Worm (Caenorhabditis elegans) whole organism, L2 larva: ENCODE data around the gene npr-20.

Experiments
- nhr-77 ChIP-seq: fragments of 150-350 bp; optimal IDR thresholded peaks from 2 replicates; lab custom pipeline; 2014; ENCODE audit warnings: missing biosample characterization, missing genetic modification characterization
- unc-39 ChIP-seq: fragments of 150-350 bp; optimal IDR thresholded peaks from 2 replicates; lab custom pipeline; 2014; ENCODE audit warnings: missing biosample characterization, missing genetic modification characterization

- no peak for TF ChIP-seq unc-39 (tag; lab: Kevin White, UChicago)
- no peak for TF ChIP-seq nhr-77
Measured at ce11 chrII:8854874-8855273, 10.1 kb downstream of the npr-20 start.
